Worm (Caenorhabditis elegans) whole organism, young adult: ENCODE data around the gene bus-17.

ENCODE experiments used
- C17E4.6 ChIP-seq: fragments of 200-800 bp; sonication (Bioruptor generic); IDR thresholded peaks from 2 replicates; pipeline ENCODE4 v1.3.6; 2022; ENCODE audit warnings: missing genetic modification reagents, missing genetic modification characterization, missing compliant biosample characterization
- F55B11.4 ChIP-seq: sonication (generic microtip); optimal IDR thresholded peaks from 2 replicates; lab custom pipeline; 2016; ENCODE audit warnings: missing compliant biosample characterization, missing genetic modification characterization, borderline replicate concordance; ENCODE audit not compliant: insufficient read depth
- F57A8.1 ChIP-seq: fragments of 200-800 bp; sonication (Bioruptor generic); optimal IDR thresholded peaks from 2 replicates; lab custom pipeline; 2018; ENCODE audit warnings: mild to moderate bottlenecking, missing genetic modification characterization, moderate library complexity, missing compliant biosample characterization
- K12H6.12 ChIP-seq: fragments of 200-800 bp; sonication (Bioruptor generic); optimal IDR thresholded peaks from 2 replicates; lab custom pipeline; 2018; ENCODE audit warnings: mild to moderate bottlenecking, missing genetic modification characterization, missing compliant biosample characterization
- T07F8.4 ChIP-seq: sonication (generic microtip); optimal IDR thresholded peaks from 2 replicates; lab custom pipeline; 2016; ENCODE audit warnings: mild to moderate bottlenecking, missing genetic modification characterization, moderate library complexity, missing compliant biosample characterization
- Y53G8AR.9 ChIP-seq: fragments of 200-800 bp; sonication (Bioruptor generic); conservative IDR thresholded peaks from 2 replicates; pipeline ENCODE4 v1.3.6; 2022; ENCODE audit warnings: missing genetic modification reagents, missing genetic modification characterization, missing compliant biosample characterization
- Y67H2A.10 ChIP-seq: fragments of 200-800 bp; sonication (Bioruptor generic); conservative IDR thresholded peaks from 2 replicates; pipeline ENCODE4 v1.3.6; 2022; ENCODE audit warnings: missing genetic modification reagents, missing genetic modification characterization, missing compliant biosample characterization
- ZK185.1 ChIP-seq: sonication (generic microtip); optimal IDR thresholded peaks from 2 replicates; lab custom pipeline; 2016; ENCODE audit warnings: mild to moderate bottlenecking, missing genetic modification characterization, missing compliant biosample characterization; ENCODE audit not compliant: poor library complexity, severe bottlenecking
- akir-1 ChIP-seq: fragments of 200-800 bp; sonication (Bioruptor generic); optimal IDR thresholded peaks from 2 replicates; lab custom pipeline; 2018; ENCODE audit warnings: mild to moderate bottlenecking, missing genetic modification characterization, moderate library complexity, missing compliant biosample characterization
- ama-1 ChIP-seq, 3 experiments: fragments of 150-350 bp in 1 of 3; sonication (generic microtip) in 2 of 3; optimal IDR thresholded peaks; 2 replicates each; lab custom pipeline; 2014 to 2018; ENCODE audit warnings: missing biosample characterization in 2 of 3, missing genetic modification characterization in 2 of 3, missing genetic modification reagents in 2 of 3
- atf-7 ChIP-seq: sonication (generic microtip); optimal IDR thresholded peaks from 2 replicates; lab custom pipeline; 2017; ENCODE audit warnings: mild to moderate bottlenecking, missing genetic modification characterization, missing compliant biosample characterization
- athp-1 ChIP-seq: sonication (generic microtip); optimal IDR thresholded peaks from 2 replicates; lab custom pipeline; 2017; ENCODE audit warnings: mild to moderate bottlenecking, missing genetic modification characterization, missing compliant biosample characterization
- bed-2 ChIP-seq: fragments of 200-800 bp; sonication (Bioruptor generic); IDR thresholded peaks from 2 replicates; pipeline ENCODE4 v1.3.6; 2022; ENCODE audit warnings: missing genetic modification reagents, missing genetic modification characterization, missing compliant biosample characterization
- ccch-3 ChIP-seq: fragments of 200-800 bp; sonication (Bioruptor generic); optimal IDR thresholded peaks from 2 replicates; lab custom pipeline; 2018; ENCODE audit warnings: mild to moderate bottlenecking, missing genetic modification characterization, missing compliant biosample characterization
- cebp-1 ChIP-seq, 2 experiments: fragments of 200-800 bp in 1 of 2; sonication (Bioruptor generic) in 1 of 2; sonication (generic microtip) in 1 of 2; IDR thresholded peaks in 1 of 2; optimal IDR thresholded peaks in 1 of 2; 2 replicates each; pipeline versions ENCODE4 v1.3.6 to Lab custom; 2017 to 2022; ENCODE audit warnings: missing compliant biosample characterization in 2 of 2, missing genetic modification characterization in 2 of 2, mild to moderate bottlenecking in 1 of 2, missing genetic modification reagents in 1 of 2, moderate library complexity in 1 of 2
- ceh-100 ChIP-seq: fragments of 200-800 bp; sonication (Bioruptor generic); IDR thresholded peaks from 2 replicates; pipeline ENCODE4 v1.3.6; 2022; ENCODE audit warnings: missing genetic modification reagents, missing genetic modification characterization, missing compliant biosample characterization
- ceh-27 ChIP-seq: fragments of 200-800 bp; sonication (Bioruptor generic); optimal IDR thresholded peaks from 2 replicates; lab custom pipeline; 2018; ENCODE audit warnings: mild to moderate bottlenecking, missing genetic modification characterization, moderate library complexity, missing compliant biosample characterization
- ceh-91 ChIP-seq: fragments of 200-800 bp; sonication (Bioruptor generic); IDR thresholded peaks from 2 replicates; pipeline ENCODE4 v1.3.6; 2022; ENCODE audit warnings: missing genetic modification reagents, missing genetic modification characterization, missing compliant biosample characterization
- dox-1 ChIP-seq: fragments of 200-800 bp; sonication (Bioruptor generic); IDR thresholded peaks from 2 replicates; pipeline ENCODE4 v1.3.6; 2022; ENCODE audit warnings: missing genetic modification reagents, missing genetic modification characterization, missing compliant biosample characterization
- dpl-1 ChIP-seq: fragments of 150-350 bp; optimal IDR thresholded peaks from 2 replicates; lab custom pipeline; 2014; ENCODE audit warnings: missing biosample characterization, missing genetic modification reagents, missing genetic modification characterization
- efl-1 ChIP-seq: fragments of 150-350 bp; optimal IDR thresholded peaks from 2 replicates; lab custom pipeline; 2014; ENCODE audit warnings: missing biosample characterization, missing genetic modification reagents, missing genetic modification characterization
- egl-18 ChIP-seq: fragments of 200-800 bp; sonication (Bioruptor generic); IDR thresholded peaks from 2 replicates; pipeline ENCODE4 v1.3.6; 2022; ENCODE audit warnings: missing genetic modification reagents, missing genetic modification characterization, missing compliant biosample characterization
- ets-4 ChIP-seq: fragments of 200-800 bp; sonication (Bioruptor generic); optimal IDR thresholded peaks from 2 replicates; lab custom pipeline; 2018; ENCODE audit warnings: mild to moderate bottlenecking, missing genetic modification characterization, missing compliant biosample characterization
- gei-17 ChIP-seq: fragments of 200-800 bp; sonication (Bioruptor generic); optimal IDR thresholded peaks from 2 replicates; lab custom pipeline; 2018; ENCODE audit warnings: mild to moderate bottlenecking, missing genetic modification characterization, missing compliant biosample characterization
- hmg-1.2 ChIP-seq: fragments of 200-800 bp; sonication (Bioruptor generic); IDR thresholded peaks from 2 replicates; pipeline ENCODE4 v1.3.6; 2022; ENCODE audit warnings: missing genetic modification reagents, missing genetic modification characterization, missing compliant biosample characterization
- hmg-20 ChIP-seq: fragments of 200-800 bp; sonication (Bioruptor generic); IDR thresholded peaks from 2 replicates; pipeline ENCODE4 v1.3.6; 2022; ENCODE audit warnings: missing genetic modification reagents, missing genetic modification characterization, missing compliant biosample characterization
- lag-1 ChIP-seq: fragments of 200-800 bp; sonication (Bioruptor generic); IDR thresholded peaks from 2 replicates; pipeline ENCODE4 v1.3.6; 2022; ENCODE audit warnings: missing genetic modification reagents, missing genetic modification characterization, missing compliant biosample characterization
- let-607 ChIP-seq, 2 experiments: fragments of 200-800 bp in 1 of 2; sonication (Bioruptor generic) in 1 of 2; sonication (generic microtip) in 1 of 2; optimal IDR thresholded peaks; 2 replicates each; lab custom pipeline; 2016 to 2018; ENCODE audit warnings: mild to moderate bottlenecking in 2 of 2, missing compliant biosample characterization in 2 of 2, missing genetic modification characterization in 2 of 2, moderate library complexity in 2 of 2, missing genotype in 1 of 2
- lsy-27 ChIP-seq: sonication (generic microtip); optimal IDR thresholded peaks from 2 replicates; lab custom pipeline; 2017; ENCODE audit warnings: missing genetic modification characterization, mild to moderate bottlenecking, missing compliant biosample characterization, antibody characterized with exemption, missing genotype, borderline replicate concordance; ENCODE audit not compliant: insufficient read depth
- madf-6 ChIP-seq: fragments of 200-800 bp; sonication (Bioruptor generic); IDR thresholded peaks from 2 replicates; pipeline ENCODE4 v1.3.6; 2022; ENCODE audit warnings: missing genetic modification reagents, missing genetic modification characterization, missing compliant biosample characterization
- mes-4 ChIP-seq: sonication (generic microtip); optimal IDR thresholded peaks from 2 replicates; lab custom pipeline; 2016; ENCODE audit warnings: missing genotype, missing genetic modification characterization, missing compliant biosample characterization
- nfya-2 ChIP-seq: fragments of 200-800 bp; sonication (Bioruptor generic); IDR thresholded peaks from 2 replicates; pipeline ENCODE4 v1.3.6; 2022; ENCODE audit warnings: missing genetic modification reagents, missing genetic modification characterization, missing compliant biosample characterization
- nfyb-1 ChIP-seq: fragments of 200-800 bp; sonication (Bioruptor generic); IDR thresholded peaks from 2 replicates; pipeline ENCODE4 v1.3.6; 2022; ENCODE audit warnings: missing genetic modification reagents, missing genetic modification characterization, missing compliant biosample characterization
- rcor-1 ChIP-seq: fragments of 200-800 bp; sonication (Bioruptor generic); IDR thresholded peaks from 2 replicates; pipeline ENCODE4 v1.3.6; 2022; ENCODE audit warnings: missing genetic modification reagents, missing genetic modification characterization, missing compliant biosample characterization
- sea-2 ChIP-seq: fragments of 200-800 bp; sonication (Bioruptor generic); IDR thresholded peaks from 2 replicates; pipeline ENCODE4 v1.3.6; 2022; ENCODE audit warnings: missing genetic modification characterization, missing compliant biosample characterization
- snpc-4 ChIP-seq, 5 experiments: fragments of 150-350 bp in 1 of 5; sonication (generic microtip) in 4 of 5; optimal IDR thresholded peaks; 2 replicates each; lab custom pipeline; 2014 to 2018; ENCODE audit warnings: missing genetic modification characterization in 5 of 5, missing biosample characterization in 3 of 5, antibody characterized with exemption in 2 of 5, mild to moderate bottlenecking in 2 of 5, missing compliant biosample characterization in 2 of 5, missing genotype in 2 of 5, moderate library complexity in 2 of 5, missing genetic modification reagents in 1 of 5
- tbp1 ChIP-seq: fragments of 200-800 bp; sonication (Bioruptor generic); optimal IDR thresholded peaks from 2 replicates; lab custom pipeline; 2018; ENCODE audit warnings: mild to moderate bottlenecking, missing genetic modification characterization, missing compliant biosample characterization
- tbx-9 ChIP-seq: sonication (generic microtip); optimal IDR thresholded peaks from 2 replicates; lab custom pipeline; 2016; ENCODE audit warnings: borderline replicate concordance, missing genetic modification characterization, inconsistent platforms, missing compliant biosample characterization
- tlf-1 ChIP-seq: fragments of 200-800 bp; sonication (Bioruptor generic); optimal IDR thresholded peaks from 2 replicates; lab custom pipeline; 2018; ENCODE audit warnings: mild to moderate bottlenecking, missing genetic modification characterization, missing compliant biosample characterization
- unc-130 ChIP-seq: sonication (generic microtip); optimal IDR thresholded peaks from 2 replicates; lab custom pipeline; 2016; ENCODE audit warnings: missing genetic modification reagents, missing genetic modification characterization, missing compliant biosample characterization
- ztf-18 ChIP-seq: sonication (generic microtip); optimal IDR thresholded peaks from 2 replicates; lab custom pipeline; 2016; ENCODE audit warnings: missing genotype, mild to moderate bottlenecking, missing genetic modification characterization, missing compliant biosample characterization
- ztf-26 ChIP-seq: sonication (generic microtip); optimal IDR thresholded peaks from 2 replicates; lab custom pipeline; 2017; ENCODE audit warnings: missing genetic modification characterization, missing compliant biosample characterization
- ztf-3 ChIP-seq: fragments of 200-800 bp; sonication (Bioruptor generic); optimal IDR thresholded peaks from 2 replicates; lab custom pipeline; 2018; ENCODE audit warnings: mild to moderate bottlenecking, missing genetic modification characterization, missing compliant biosample characterization

Gene bus-17

DNA sequence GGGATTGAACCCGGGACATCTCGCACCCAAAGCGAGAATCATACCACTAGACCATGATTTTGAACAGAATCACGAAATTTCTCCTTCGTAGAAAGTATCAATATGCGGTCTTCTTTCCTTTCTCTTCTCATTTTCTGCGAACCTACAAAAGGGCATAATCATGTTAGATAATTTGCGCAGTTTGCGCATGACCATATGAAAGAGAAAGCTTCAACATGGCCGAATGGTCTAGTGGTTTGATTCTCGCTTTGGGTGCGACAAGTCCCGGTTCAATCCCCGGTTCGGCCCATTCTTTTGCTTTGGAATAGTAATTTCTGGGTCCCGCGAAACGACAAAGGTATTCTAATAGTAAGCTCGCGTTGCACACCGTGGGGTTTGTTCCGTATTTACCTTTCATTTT lies 18.3 kb downstream of the bus-17 start (continued):
- no peak for TF ChIP-seq atf-7 (tag; lab: Kevin White, UChicago)
- no peak for TF ChIP-seq ets-4 (GFP tag; lab: Kevin White, UChicago)
- no peak for TF ChIP-seq C17E4.6 (GFP tag; lab: Robert Waterston, UW)
- TF ChIP-seq lsy-27 (tag; lab: Kevin White, UChicago), result no peak
- peak; percentile 72 for TF ChIP-seq nfyb-1 (GFP tag; lab: Robert Waterston, UW)
- no peak for TF ChIP-seq cebp-1 (GFP tag; IDR thresholded peaks at IDR 0.05; lab: Robert Waterston, UW)
- no peak for TF ChIP-seq cebp-1 (tag; optimal IDR thresholded peaks at IDR 0.05; lab: Kevin White, UChicago)
- TF ChIP-seq efl-1 (GFP tag; lab: Kevin White, UChicago), result no peak
- TF ChIP-seq athp-1 (tag; lab: Kevin White, UChicago), result no peak
- TF ChIP-seq T07F8.4 (tag; lab: Kevin White, UChicago), result no peak
- TF ChIP-seq ztf-26 (tag; lab: Kevin White, UChicago), result peak; percentile 14
- no peak for TF ChIP-seq F57A8.1 (GFP tag; lab: Kevin White, UChicago)
- no peak for TF ChIP-seq K12H6.12 (tag; lab: Kevin White, UChicago)
- TF ChIP-seq ztf-3 (GFP tag; lab: Kevin White, UChicago), result no peak
- no peak for TF ChIP-seq ceh-27 (GFP tag; lab: Kevin White, UChicago)
- TF ChIP-seq sea-2 (GFP tag; lab: Robert Waterston, UW), result no peak
- TF ChIP-seq egl-18 (GFP tag; lab: Robert Waterston, UW), result no peak
- no peak for TF ChIP-seq dox-1

DNA sequence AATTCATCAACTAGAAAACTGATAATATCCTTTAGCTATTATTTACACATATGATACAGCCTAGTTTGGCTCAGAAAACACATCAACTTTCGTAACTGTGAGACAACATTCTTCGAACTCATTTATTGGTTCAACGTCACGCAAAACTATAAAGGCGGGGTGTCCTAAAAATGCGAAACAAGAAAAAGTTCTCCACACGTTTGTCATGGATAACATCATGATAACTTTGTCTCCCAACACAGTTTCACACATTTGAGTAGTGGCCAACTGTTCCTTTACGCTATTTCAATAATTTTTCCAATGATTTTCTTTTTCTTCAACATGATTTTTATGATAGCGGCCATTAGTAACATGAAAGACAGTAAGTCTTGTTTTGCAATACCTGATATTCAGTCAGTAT lies 19.4 kb downstream of the bus-17 start, which contains the start of gene srxa-9:
Gene srxa-9, plus strand, starts transcription at position 301 of the 400 bp plus-strand sequence.
- TF ChIP-seq hmg-20 (GFP tag; lab: Robert Waterston, UW) (no peak), Y53G8AR.9 (no peak), hmg-1.2 (no peak), mes-4 (tag; lab: Kevin White, UChicago) (no peak)
- TF ChIP-seq, all 124 proteins: peak for 0

DNA sequence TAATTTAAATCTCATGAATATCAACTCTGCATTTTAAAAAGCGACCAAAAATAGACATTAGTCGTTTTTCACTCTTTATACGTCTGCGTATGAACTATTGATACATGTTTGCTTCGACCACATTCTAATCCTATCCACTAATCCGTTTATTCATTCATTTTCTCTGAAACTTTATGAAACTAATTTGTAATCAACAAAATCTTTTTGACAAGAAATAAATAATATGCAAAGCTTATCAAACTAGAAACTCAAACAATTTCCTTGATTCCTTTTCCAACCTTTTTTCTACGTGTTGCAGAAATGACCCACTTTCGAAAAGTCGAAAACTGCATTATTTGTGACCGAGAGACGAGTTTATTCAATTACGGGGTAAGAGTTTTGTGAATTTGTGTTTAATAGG lies 23.8 kb downstream of the bus-17 start, which contains the start of gene nhr-255:
Gene nhr-255, plus strand, starts transcription at position 301 of the 400 bp plus-strand sequence.
- TF ChIP-seq dpl-1 (GFP tag; lab: Kevin White, UChicago) (no peak), gei-17 (GFP tag; lab: Kevin White, UChicago) (no peak), snpc-4 (GFP tag; optimal IDR thresholded peaks at IDR 0.05; lab: Kevin White, UChicago) (no peak), snpc-4 (tag; optimal IDR thresholded peaks at IDR 0.05; lab: Kevin White, UChicago) (no peak), K12H6.12 (tag; lab: Kevin White, UChicago) (no peak), tlf-1 (GFP tag; lab: Kevin White, UChicago) (no peak), ceh-100 (GFP tag; lab: Robert Waterston, UW) (no peak), ccch-3 (no peak), ztf-18 (tag; lab: Kevin White, UChicago) (no peak), let-607 (tag; optimal IDR thresholded peaks at IDR 0.05; lab: Kevin White, UChicago) (no peak)

DNA sequence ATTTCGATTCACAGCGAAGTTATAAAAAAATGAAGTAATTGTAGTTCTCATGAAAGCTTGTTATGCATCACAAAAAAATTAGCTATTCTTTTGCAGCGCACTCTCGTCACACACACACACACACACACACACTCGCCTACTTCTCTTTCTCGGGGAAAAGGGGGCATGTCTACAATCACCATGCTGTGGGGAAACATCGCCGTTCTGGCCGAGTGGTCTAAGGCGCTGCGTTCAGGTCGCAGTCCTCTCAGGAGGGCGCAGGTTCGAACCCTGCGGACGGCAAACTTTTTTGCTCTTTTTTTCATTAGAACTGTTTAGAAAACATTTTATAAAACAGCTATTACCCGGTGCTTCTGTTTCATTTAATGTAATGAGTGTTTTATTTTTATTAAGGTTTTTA lies 24.3 kb downstream of the bus-17 start:
- TF ChIP-seq bed-2 (peak; percentile 21; the same call in 1 of the 2 replicates), akir-1 (GFP tag; lab: Kevin White, UChicago) (peak; percentile 60), tbp1 (GFP tag; lab: Kevin White, UChicago) (peak; percentile 96), rcor-1 (GFP tag; lab: Robert Waterston, UW) (peak; percentile 82), tbx-9 (no peak), ZK185.1 (tag; lab: Kevin White, UChicago) (peak; percentile 86), F55B11.4 (tag; lab: Kevin White, UChicago) (no peak), lag-1 (GFP tag; lab: Robert Waterston, UW) (no peak), ceh-91 (no peak), unc-130 (GFP tag; lab: Kevin White, UChicago) (peak; percentile 36), Y67H2A.10 (GFP tag; lab: Robert Waterston, UW) (no peak), ama-1 (optimal IDR thresholded peaks at IDR 0.05; lab: Kevin White, UChicago) (no peak), ama-1 (GFP tag; optimal IDR thresholded peaks at IDR 0.05; lab: Kevin White, UChicago) (peak in 1 of 2 experiments; percentile 66), madf-6 (GFP tag; lab: Robert Waterston, UW) (peak; percentile 59), nfya-2 (GFP tag; lab: Robert Waterston, UW) (no peak)
